Fruit fly (Drosophila melanogaster): ENCODE measurements around the gene Sidpn.

DNA sequence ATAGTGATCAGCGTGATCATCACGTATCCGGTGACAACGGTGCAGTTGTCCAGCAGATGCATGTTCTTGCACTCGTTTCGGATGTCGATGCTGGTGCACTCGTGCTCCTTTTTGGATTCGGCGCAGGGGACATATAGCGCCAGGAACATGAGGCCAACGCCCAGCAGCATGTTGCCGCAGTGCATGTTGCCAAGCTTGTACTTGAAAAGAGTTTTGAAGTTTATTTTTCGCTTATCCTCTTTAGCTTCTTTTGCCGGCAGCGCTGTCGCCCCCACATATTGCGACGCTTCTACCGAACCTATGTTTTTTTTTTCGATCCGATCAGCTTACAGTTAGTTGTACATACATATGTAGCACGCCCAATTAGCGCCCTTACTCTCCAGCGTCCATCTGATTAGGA, 40.9 kb downstream of the Sidpn start:
- TF ChIP-seq topi (GFP tag; optimal IDR thresholded peaks at IDR 0.05) (no peak), CG8632 (GFP tag; optimal IDR thresholded peaks at IDR 0.05) (no peak), OdsH (GFP tag; optimal IDR thresholded peaks at IDR 0.05) (no peak), Sox15 (GFP tag; optimal IDR thresholded peaks at IDR 0.05) (no peak), fkh (GFP tag; optimal IDR thresholded peaks at IDR 0.05) (no peak), CG6854 (GFP tag; optimal IDR thresholded peaks at IDR 0.05) (no peak), CG7368 (GFP tag; optimal IDR thresholded peaks at IDR 0.05) (no peak)

All from whole organism, prepupa.